Fruit fly (Drosophila melanogaster) whole organism, pupa: Measurements from ENCODE around the gene CtsF.

Experiments
- CG10348 ChIP-seq: fragments of 200-800 bp; sonication (Bioruptor generic); IDR thresholded peaks from 2 replicates; pipeline ENCODE4 v1.3.6; 2022; ENCODE audit warnings: missing biosample characterization, missing genetic modification characterization
- CG12605 ChIP-seq: fragments of 200-800 bp; sonication (Bioruptor generic); IDR thresholded peaks from 2 replicates; pipeline ENCODE4 v1.3.6; 2022; ENCODE audit warnings: missing biosample characterization, missing genetic modification characterization
- CG32121 ChIP-seq: fragments of 200-800 bp; sonication (Bioruptor generic); IDR thresholded peaks from 2 replicates; pipeline ENCODE4 v1.3.6; 2022; ENCODE audit warnings: missing biosample characterization, missing genetic modification characterization
- CG34367 ChIP-seq: fragments of 200-800 bp; sonication (Bioruptor generic); optimal IDR thresholded peaks from 2 replicates; lab custom pipeline; 2018; ENCODE audit warnings: missing biosample characterization, mild to moderate bottlenecking, missing genetic modification characterization
- CG4496 ChIP-seq: fragments of 200-800 bp; sonication (Bioruptor generic); IDR thresholded peaks from 3 replicates; pipeline ENCODE4 v1.3.6; 2022; ENCODE audit warnings: missing biosample characterization, missing genetic modification characterization
- CG8159 ChIP-seq: fragments of 200-800 bp; sonication (Bioruptor generic); optimal IDR thresholded peaks from 3 replicates; lab custom pipeline; 2018; ENCODE audit warnings: missing biosample characterization, mild to moderate bottlenecking, missing genetic modification characterization, moderate library complexity
- CG9948 ChIP-seq: fragments of 200-800 bp; sonication (Bioruptor generic); optimal IDR thresholded peaks from 2 replicates; lab custom pipeline; 2018; ENCODE audit warnings: missing biosample characterization, mild to moderate bottlenecking, missing genetic modification characterization, moderate library complexity
- EcR ChIP-seq: fragments of 200-800 bp; sonication (Bioruptor generic); optimal IDR thresholded peaks from 3 replicates; lab custom pipeline; 2019; ENCODE audit warnings: missing biosample characterization, missing genetic modification characterization, mild to moderate bottlenecking, moderate library complexity, missing genetic modification reagents
- Ets98B ChIP-seq: fragments of 200-800 bp; sonication (Bioruptor generic); IDR thresholded peaks from 2 replicates; pipeline ENCODE4 v1.3.6; 2022; ENCODE audit warnings: missing biosample characterization, missing genetic modification characterization
- Pif1A ChIP-seq: fragments of 200-800 bp; sonication (Bioruptor generic); optimal IDR thresholded peaks from 3 replicates; lab custom pipeline; 2016; ENCODE audit warnings: missing biosample characterization, missing genetic modification characterization
- Snoo ChIP-seq: fragments of 200-800 bp; sonication (Bioruptor generic); optimal IDR thresholded peaks from 3 replicates; lab custom pipeline; 2017; ENCODE audit warnings: missing biosample characterization, mild to moderate bottlenecking, missing genetic modification characterization, inconsistent platforms
- fd96Ca ChIP-seq: fragments of 200-800 bp; sonication (Bioruptor generic); IDR thresholded peaks from 3 replicates; pipeline ENCODE4 v1.3.6; 2022; ENCODE audit warnings: missing biosample characterization, missing genetic modification characterization
- gl ChIP-seq: fragments of 200-800 bp; sonication (Bioruptor generic); optimal IDR thresholded peaks from 2 replicates; lab custom pipeline; 2018; ENCODE audit warnings: missing biosample characterization, mild to moderate bottlenecking, missing genetic modification characterization

dm6 chr3R:5193271-5193670 is 58.3 kb downstream of the CtsF start:
- no peak for TF ChIP-seq Snoo (tag; lab: Kevin White, UChicago)
- TF ChIP-seq CG10348 (GFP tag; lab: Robert Waterston, UW): no peak
- no peak for TF ChIP-seq CG32121 (GFP tag; lab: Robert Waterston, UW)
- TF ChIP-seq CG4496 (GFP tag; lab: Robert Waterston, UW): no peak
- no peak for TF ChIP-seq CG34367 (tag; lab: Kevin White, UChicago)
- no peak for TF ChIP-seq fd96Ca
- no peak for TF ChIP-seq CG12605 (GFP tag; lab: Robert Waterston, UW)
- peak; percentile 9 for TF ChIP-seq CG8159 (tag; lab: Kevin White, UChicago)
- peak; percentile 8 for TF ChIP-seq Pif1A (GFP tag; lab: Kevin White, UChicago)
- no peak for TF ChIP-seq EcR (GFP tag; lab: Kevin White, UChicago)
- no peak for TF ChIP-seq CG9948
- TF ChIP-seq gl (tag; lab: Kevin White, UChicago): no peak
- no peak for TF ChIP-seq Ets98B (GFP tag; lab: Robert Waterston, UW)
